Worm (Caenorhabditis elegans) whole organism, young adult: Measurements from ENCODE around the gene T05A12.3.
A peak's percentile ranks its signal among the peaks of the same experiment; 100 is the strongest.

Experiments
- D2030.7 ChIP-seq: fragments of 200-800 bp; sonication (Bioruptor generic); IDR thresholded peaks from 2 replicates; pipeline ENCODE4 v1.3.6; 2022; ENCODE audit warnings: missing genetic modification reagents, missing genetic modification characterization, missing compliant biosample characterization
- F33H1.4 ChIP-seq: fragments of 200-800 bp; sonication (Bioruptor generic); IDR thresholded peaks from 2 replicates; pipeline ENCODE4 v1.3.6; 2022; ENCODE audit warnings: missing genetic modification reagents, missing genetic modification characterization, missing compliant biosample characterization
- F39B2.1 ChIP-seq: fragments of 200-800 bp; sonication (Bioruptor generic); IDR thresholded peaks from 2 replicates; pipeline ENCODE4 v1.3.6; 2022; ENCODE audit warnings: missing genetic modification reagents, missing genetic modification characterization, missing compliant biosample characterization
- F49E8.2 ChIP-seq: sonication (generic microtip); optimal IDR thresholded peaks from 3 replicates; lab custom pipeline; 2017; ENCODE audit warnings: missing genetic modification characterization, mild to moderate bottlenecking, missing compliant biosample characterization, antibody characterized with exemption, moderate library complexity; ENCODE audit not compliant: insufficient read depth
- K11D2.4 ChIP-seq: fragments of 200-800 bp; sonication (Bioruptor generic); IDR thresholded peaks from 2 replicates; pipeline ENCODE4 v1.3.6; 2022; ENCODE audit warnings: missing genetic modification reagents, missing genetic modification characterization, missing compliant biosample characterization
- K12H6.12 ChIP-seq: fragments of 200-800 bp; sonication (Bioruptor generic); optimal IDR thresholded peaks from 2 replicates; lab custom pipeline; 2018; ENCODE audit warnings: mild to moderate bottlenecking, missing genetic modification characterization, missing compliant biosample characterization
- T26A5.8 ChIP-seq: sonication (generic microtip); optimal IDR thresholded peaks from 2 replicates; lab custom pipeline; 2016; ENCODE audit warnings: missing genetic modification characterization, missing compliant biosample characterization
- Y53G8AR.9 ChIP-seq: fragments of 200-800 bp; sonication (Bioruptor generic); conservative IDR thresholded peaks from 2 replicates; pipeline ENCODE4 v1.3.6; 2022; ENCODE audit warnings: missing genetic modification reagents, missing genetic modification characterization, missing compliant biosample characterization
- Y95B8A.8 ChIP-seq: fragments of 200-800 bp; sonication (Bioruptor generic); IDR thresholded peaks from 2 replicates; pipeline ENCODE4 v1.3.6; 2022; ENCODE audit warnings: missing genetic modification reagents, missing genetic modification characterization, missing compliant biosample characterization
- ama-1 ChIP-seq, 3 experiments: fragments of 150-350 bp in 1 of 3; sonication (generic microtip) in 2 of 3; optimal IDR thresholded peaks; 2 replicates each; lab custom pipeline; 2014 to 2018; ENCODE audit warnings: missing biosample characterization in 2 of 3, missing genetic modification characterization in 2 of 3, missing genetic modification reagents in 2 of 3
- atf-7 ChIP-seq: sonication (generic microtip); optimal IDR thresholded peaks from 2 replicates; lab custom pipeline; 2017; ENCODE audit warnings: mild to moderate bottlenecking, missing genetic modification characterization, missing compliant biosample characterization
- attf-6 ChIP-seq: fragments of 200-800 bp; sonication (Bioruptor generic); IDR thresholded peaks from 2 replicates; pipeline ENCODE4 v1.3.6; 2022; ENCODE audit warnings: missing genetic modification reagents, missing genetic modification characterization, missing compliant biosample characterization
- ccch-3 ChIP-seq: fragments of 200-800 bp; sonication (Bioruptor generic); optimal IDR thresholded peaks from 2 replicates; lab custom pipeline; 2018; ENCODE audit warnings: mild to moderate bottlenecking, missing genetic modification characterization, missing compliant biosample characterization
- ceh-100 ChIP-seq: fragments of 200-800 bp; sonication (Bioruptor generic); IDR thresholded peaks from 2 replicates; pipeline ENCODE4 v1.3.6; 2022; ENCODE audit warnings: missing genetic modification reagents, missing genetic modification characterization, missing compliant biosample characterization
- ceh-40 ChIP-seq: fragments of 200-800 bp; sonication (Bioruptor generic); IDR thresholded peaks from 2 replicates; pipeline ENCODE4 v1.3.6; 2022; ENCODE audit warnings: missing genetic modification characterization, missing compliant biosample characterization
- die-1 ChIP-seq: sonication (generic microtip); optimal IDR thresholded peaks from 2 replicates; lab custom pipeline; 2016; ENCODE audit warnings: missing genotype, mild to moderate bottlenecking, missing genetic modification characterization, missing compliant biosample characterization
- dpl-1 ChIP-seq: fragments of 150-350 bp; optimal IDR thresholded peaks from 2 replicates; lab custom pipeline; 2014; ENCODE audit warnings: missing biosample characterization, missing genetic modification reagents, missing genetic modification characterization
- ekl-4 ChIP-seq: fragments of 200-800 bp; sonication (Bioruptor generic); IDR thresholded peaks from 2 replicates; pipeline ENCODE4 v1.3.6; 2022; ENCODE audit warnings: missing genetic modification reagents, missing genetic modification characterization, missing compliant biosample characterization
- gei-17 ChIP-seq: fragments of 200-800 bp; sonication (Bioruptor generic); optimal IDR thresholded peaks from 2 replicates; lab custom pipeline; 2018; ENCODE audit warnings: mild to moderate bottlenecking, missing genetic modification characterization, missing compliant biosample characterization
- him-1 ChIP-seq: sonication (generic microtip); optimal IDR thresholded peaks from 2 replicates; lab custom pipeline; 2016; ENCODE audit warnings: missing genotype, missing genetic modification reagents, missing genetic modification characterization, missing compliant biosample characterization
- hlh-26 ChIP-seq: fragments of 200-800 bp; sonication (Bioruptor generic); conservative IDR thresholded peaks from 2 replicates; pipeline ENCODE4 v1.3.6; 2022; ENCODE audit warnings: missing genetic modification reagents, missing genetic modification characterization, missing compliant biosample characterization
- hmg-1.2 ChIP-seq: fragments of 200-800 bp; sonication (Bioruptor generic); IDR thresholded peaks from 2 replicates; pipeline ENCODE4 v1.3.6; 2022; ENCODE audit warnings: missing genetic modification reagents, missing genetic modification characterization, missing compliant biosample characterization
- hrde-1 ChIP-seq: sonication (generic microtip); optimal IDR thresholded peaks from 2 replicates; lab custom pipeline; 2016; ENCODE audit warnings: missing genetic modification characterization, mild to moderate bottlenecking, missing compliant biosample characterization, moderate library complexity, missing genotype, missing genetic modification reagents, borderline replicate concordance
- hsf-1 ChIP-seq: fragments of 200-800 bp; sonication (Bioruptor generic); IDR thresholded peaks from 2 replicates; pipeline ENCODE4 v1.3.6; 2022; ENCODE audit warnings: missing genetic modification reagents, missing genetic modification characterization, missing compliant biosample characterization
- lin-26 ChIP-seq: fragments of 200-800 bp; sonication (Bioruptor generic); IDR thresholded peaks from 2 replicates; pipeline ENCODE4 v1.3.6; 2022; ENCODE audit warnings: missing genetic modification reagents, missing genetic modification characterization, missing compliant biosample characterization
- lin-35 ChIP-seq, 3 experiments: fragments of 150-350 bp in 2 of 3; sonication (generic microtip) in 1 of 3; optimal IDR thresholded peaks; 2 replicates each; lab custom pipeline; 2014 to 2018; ENCODE audit warnings: missing biosample characterization in 3 of 3, missing genetic modification characterization in 3 of 3, missing genetic modification reagents in 3 of 3
- lin-40 ChIP-seq: sonication (generic microtip); optimal IDR thresholded peaks from 2 replicates; lab custom pipeline; 2016; ENCODE audit warnings: missing genetic modification characterization, mild to moderate bottlenecking, missing compliant biosample characterization, missing genotype, missing genetic modification reagents
- lsl-1 ChIP-seq: fragments of 200-800 bp; sonication (Bioruptor generic); optimal IDR thresholded peaks from 2 replicates; lab custom pipeline; 2018; ENCODE audit warnings: mild to moderate bottlenecking, missing genetic modification characterization, moderate library complexity, missing compliant biosample characterization
- madf-6 ChIP-seq: fragments of 200-800 bp; sonication (Bioruptor generic); IDR thresholded peaks from 2 replicates; pipeline ENCODE4 v1.3.6; 2022; ENCODE audit warnings: missing genetic modification reagents, missing genetic modification characterization, missing compliant biosample characterization
- madf-8 ChIP-seq: fragments of 200-800 bp; sonication (Bioruptor generic); conservative IDR thresholded peaks from 2 replicates; pipeline ENCODE4 v1.3.6; 2022; ENCODE audit warnings: missing genetic modification reagents, missing genetic modification characterization, missing compliant biosample characterization
- mes-4 ChIP-seq: sonication (generic microtip); optimal IDR thresholded peaks from 2 replicates; lab custom pipeline; 2016; ENCODE audit warnings: missing genotype, missing genetic modification characterization, missing compliant biosample characterization
- mxl-1 ChIP-seq: sonication (generic microtip); optimal IDR thresholded peaks from 2 replicates; lab custom pipeline; 2016; ENCODE audit warnings: missing genetic modification characterization, missing compliant biosample characterization
- nhr-120 ChIP-seq: fragments of 200-800 bp; sonication (Bioruptor generic); IDR thresholded peaks from 2 replicates; pipeline ENCODE4 v1.3.6; 2022; ENCODE audit warnings: missing genetic modification characterization, missing compliant biosample characterization
- pbrm-1 ChIP-seq: fragments of 200-800 bp; sonication (Bioruptor generic); IDR thresholded peaks from 2 replicates; pipeline ENCODE4 v1.3.6; 2022; ENCODE audit warnings: missing genetic modification reagents, missing genetic modification characterization, missing compliant biosample characterization
- pha-4 ChIP-seq: fragments of 150-350 bp; sonication (generic microtip); optimal IDR thresholded peaks from 2 replicates; lab custom pipeline; 2014; ENCODE audit warnings: missing biosample characterization, missing genetic modification reagents, missing genetic modification characterization
- rcor-1 ChIP-seq: fragments of 200-800 bp; sonication (Bioruptor generic); IDR thresholded peaks from 2 replicates; pipeline ENCODE4 v1.3.6; 2022; ENCODE audit warnings: missing genetic modification reagents, missing genetic modification characterization, missing compliant biosample characterization
- sdz-38 ChIP-seq: sonication (generic microtip); optimal IDR thresholded peaks from 2 replicates; lab custom pipeline; 2016; ENCODE audit warnings: missing genotype, missing genetic modification characterization, missing compliant biosample characterization
- snpc-1.3 ChIP-seq: sonication (generic microtip); optimal IDR thresholded peaks from 2 replicates; lab custom pipeline; 2017; ENCODE audit warnings: missing genetic modification characterization, mild to moderate bottlenecking, missing compliant biosample characterization, antibody characterized with exemption, moderate library complexity, missing genotype, missing genetic modification reagents; ENCODE audit not compliant: insufficient read depth
- snpc-3.4 ChIP-seq: sonication (generic microtip); optimal IDR thresholded peaks from 2 replicates; lab custom pipeline; 2017; ENCODE audit warnings: missing genetic modification characterization, mild to moderate bottlenecking, missing compliant biosample characterization, antibody characterized with exemption, moderate library complexity, missing genotype, missing genetic modification reagents
- tbp1 ChIP-seq: fragments of 200-800 bp; sonication (Bioruptor generic); optimal IDR thresholded peaks from 2 replicates; lab custom pipeline; 2018; ENCODE audit warnings: mild to moderate bottlenecking, missing genetic modification characterization, missing compliant biosample characterization
- tlf-1 ChIP-seq: fragments of 200-800 bp; sonication (Bioruptor generic); optimal IDR thresholded peaks from 2 replicates; lab custom pipeline; 2018; ENCODE audit warnings: mild to moderate bottlenecking, missing genetic modification characterization, missing compliant biosample characterization
- unc-130 ChIP-seq: sonication (generic microtip); optimal IDR thresholded peaks from 2 replicates; lab custom pipeline; 2016; ENCODE audit warnings: missing genetic modification reagents, missing genetic modification characterization, missing compliant biosample characterization
- ztf-18 ChIP-seq: sonication (generic microtip); optimal IDR thresholded peaks from 2 replicates; lab custom pipeline; 2016; ENCODE audit warnings: missing genotype, mild to moderate bottlenecking, missing genetic modification characterization, missing compliant biosample characterization
- ztf-22 ChIP-seq: fragments of 200-800 bp; sonication (Bioruptor generic); optimal IDR thresholded peaks from 2 replicates; lab custom pipeline; 2018; ENCODE audit warnings: mild to moderate bottlenecking, missing genetic modification characterization, moderate library complexity, missing compliant biosample characterization
- ztf-26 ChIP-seq: sonication (generic microtip); optimal IDR thresholded peaks from 2 replicates; lab custom pipeline; 2017; ENCODE audit warnings: missing genetic modification characterization, missing compliant biosample characterization
- ztf-28 ChIP-seq: fragments of 200-800 bp; sonication (Bioruptor generic); IDR thresholded peaks from 2 replicates; pipeline ENCODE4 v1.3.6; 2022; ENCODE audit warnings: missing genetic modification reagents, missing genetic modification characterization, missing compliant biosample characterization
- ztf-3 ChIP-seq: fragments of 200-800 bp; sonication (Bioruptor generic); optimal IDR thresholded peaks from 2 replicates; lab custom pipeline; 2018; ENCODE audit warnings: mild to moderate bottlenecking, missing genetic modification characterization, missing compliant biosample characterization

The T05A12.3 gene

DNA sequence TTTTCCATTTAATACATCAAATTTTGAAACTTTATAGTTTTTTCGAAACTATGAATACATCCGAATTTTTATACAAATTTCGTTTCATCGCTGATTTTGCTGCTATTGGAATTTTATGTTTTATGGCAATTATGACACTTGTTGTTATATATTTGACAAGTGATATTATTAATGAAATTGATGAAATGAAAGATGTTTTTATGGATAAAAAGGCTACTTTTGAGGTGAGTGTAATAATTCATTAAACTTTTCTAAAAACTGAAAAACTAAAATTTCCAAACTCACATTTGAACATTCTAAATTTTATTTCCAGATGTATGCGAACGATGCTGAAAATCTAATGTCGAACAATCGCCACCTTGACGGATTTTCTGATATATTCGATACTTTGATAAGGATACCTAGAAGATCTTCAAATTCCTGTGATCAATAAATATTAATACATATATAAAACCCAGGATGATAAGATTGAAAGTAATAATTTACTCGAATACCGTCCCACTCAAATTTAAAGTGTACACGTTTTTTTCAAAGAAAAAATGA lies 18.6 kb upstream of the T05A12.3 start, which contains the start of the genes T22D1.17 and T22D1.8:
T22D1.17 (plus strand) TSS at position 51 of the 543 bp plus-strand sequence.
T22D1.8 (minus strand) TSS at position 402 of the 543 bp plus-strand sequence.
- peak; percentile 63 for TF ChIP-seq D2030.7 (GFP tag; lab: Robert Waterston, UW)
- TF ChIP-seq lsl-1 = peak; percentile 18
- TF ChIP-seq nhr-120 (GFP tag; lab: Robert Waterston, UW) = 0 out of 2 replicates have a peak, but pooled peaks have one; percentile 26
- TF ChIP-seq ekl-4 (GFP tag; lab: Robert Waterston, UW) = peak; percentile 85
- TF ChIP-seq lin-35 (GFP tag; optimal IDR thresholded peaks at IDR 0.05; lab: Kevin White, UChicago) = peak in 1 of 3 experiments; percentile 10
- TF ChIP-seq snpc-1.3 (tag; lab: Kevin White, UChicago) = peak; percentile 69
- peak; percentile 14 for TF ChIP-seq unc-130 (GFP tag; lab: Kevin White, UChicago)
- TF ChIP-seq ama-1 (optimal IDR thresholded peaks at IDR 0.05; lab: Kevin White, UChicago) = no peak
- peak; percentile 11 to 63 for TF ChIP-seq ama-1 (GFP tag; optimal IDR thresholded peaks at IDR 0.05; lab: Kevin White, UChicago)
- TF ChIP-seq Y95B8A.8 (GFP tag; lab: Robert Waterston, UW) = peak; percentile 61; the same call in 1 of the 2 replicates
- TF ChIP-seq ztf-22 = no peak
- 0 out of 2 replicates have a peak, but pooled peaks have one; percentile 32 for TF ChIP-seq rcor-1 (GFP tag; lab: Robert Waterston, UW)
- peak; percentile 33 for TF ChIP-seq tlf-1 (GFP tag; lab: Kevin White, UChicago)
- TF ChIP-seq die-1 (tag; lab: Kevin White, UChicago) = peak; percentile 21
- no peak for TF ChIP-seq pha-4 (tag; lab: Kevin White, UChicago)
- peak; percentile 9 for TF ChIP-seq atf-7 (tag; lab: Kevin White, UChicago)
- 0 out of 2 replicates have a peak, but pooled peaks have one; percentile 36 for TF ChIP-seq Y53G8AR.9 (GFP tag; lab: Robert Waterston, UW)
- TF ChIP-seq F49E8.2 (tag; lab: Kevin White, UChicago) = peak; percentile 70
- no peak for TF ChIP-seq ztf-3 (GFP tag; lab: Kevin White, UChicago)
- TF ChIP-seq hlh-26 = no peak
- no peak; the same call in 1 of the 2 replicates for TF ChIP-seq madf-8 (GFP tag; lab: Robert Waterston, UW)
- TF ChIP-seq mes-4 (tag; lab: Kevin White, UChicago) = no peak
- TF ChIP-seq attf-6 (GFP tag; lab: Robert Waterston, UW) = no peak
- no peak for TF ChIP-seq tbp1 (GFP tag; lab: Kevin White, UChicago)
- peak; percentile 25 for TF ChIP-seq hmg-1.2 (GFP tag; lab: Robert Waterston, UW)
- no peak for TF ChIP-seq ztf-28 (GFP tag; lab: Robert Waterston, UW)
- no peak for TF ChIP-seq dpl-1 (GFP tag; lab: Kevin White, UChicago)
- peak; percentile 66 for TF ChIP-seq hsf-1 (GFP tag; lab: Robert Waterston, UW)
- peak; percentile 59; the same call in 1 of the 2 replicates for TF ChIP-seq pbrm-1 (GFP tag; lab: Robert Waterston, UW)
- TF ChIP-seq ztf-26 (tag; lab: Kevin White, UChicago) = no peak
- peak; percentile 10 for TF ChIP-seq mxl-1 (tag; lab: Kevin White, UChicago)
- TF ChIP-seq lin-40 (tag; lab: Kevin White, UChicago) = no peak
- TF ChIP-seq lin-26 (GFP tag; lab: Robert Waterston, UW) = peak; percentile 62; the same call in 1 of the 2 replicates
- TF ChIP-seq T26A5.8 (tag; lab: Kevin White, UChicago) = no peak
- TF ChIP-seq ztf-18 = peak; percentile 1
- TF ChIP-seq F33H1.4 (GFP tag; lab: Robert Waterston, UW) = peak; percentile 35; the same call in 1 of the 2 replicates
- TF ChIP-seq K12H6.12 (tag; lab: Kevin White, UChicago) = no peak
- no peak for TF ChIP-seq him-1 (tag; lab: Kevin White, UChicago)
- peak; percentile 61; the same call in 1 of the 2 replicates for TF ChIP-seq F39B2.1 (GFP tag; lab: Robert Waterston, UW)
- TF ChIP-seq K11D2.4 (GFP tag; lab: Robert Waterston, UW) = no peak
- TF ChIP-seq hrde-1 = peak; percentile 63
- peak; percentile 9; the same call in 1 of the 2 replicates for TF ChIP-seq ceh-100 (GFP tag; lab: Robert Waterston, UW)
- no peak for TF ChIP-seq ceh-40 (GFP tag; lab: Robert Waterston, UW)
- TF ChIP-seq ccch-3 = no peak
- peak; percentile 71 for TF ChIP-seq snpc-3.4 (tag; lab: Kevin White, UChicago)
- no peak for TF ChIP-seq sdz-38
- TF ChIP-seq madf-6 (GFP tag; lab: Robert Waterston, UW) = peak; percentile 76
- TF ChIP-seq gei-17 (GFP tag; lab: Kevin White, UChicago) = no peak
